Worm (Caenorhabditis elegans) whole organism, L1 larva: Measurements from ENCODE around the gene spp-24.

Experiments used
- C04F5.9 ChIP-seq: sonication (generic microtip); optimal IDR thresholded peaks from 2 replicates; lab custom pipeline; 2016; ENCODE audit warnings: missing genetic modification characterization, missing compliant biosample characterization
- C34B4.2 ChIP-seq: sonication (generic microtip); optimal IDR thresholded peaks from 2 replicates; lab custom pipeline; 2017; ENCODE audit warnings: mild to moderate bottlenecking, missing genetic modification characterization, missing compliant biosample characterization
- alr-1 ChIP-seq: fragments of 200-800 bp; sonication (Bioruptor generic); optimal IDR thresholded peaks from 2 replicates; lab custom pipeline; 2018; ENCODE audit warnings: borderline replicate concordance, mild to moderate bottlenecking, missing genetic modification characterization, missing compliant biosample characterization
- ama-1 ChIP-seq: fragments of 150-350 bp; optimal IDR thresholded peaks from 2 replicates; lab custom pipeline; 2014
- ceh-63 ChIP-seq: fragments of 200-800 bp; sonication (Bioruptor generic); optimal IDR thresholded peaks from 2 replicates; lab custom pipeline; 2018; ENCODE audit warnings: mild to moderate bottlenecking, missing genetic modification characterization, missing compliant biosample characterization
- ceh-8 ChIP-seq: fragments of 200-800 bp; sonication (Bioruptor generic); optimal IDR thresholded peaks from 2 replicates; lab custom pipeline; 2018; ENCODE audit warnings: mild to moderate bottlenecking, missing genetic modification characterization, moderate library complexity, missing compliant biosample characterization
- ceh-88 ChIP-seq: fragments of 200-800 bp; sonication (Bioruptor generic); IDR thresholded peaks from 2 replicates; pipeline ENCODE4 v1.3.6; 2022; ENCODE audit warnings: missing genetic modification characterization, missing compliant biosample characterization
- ceh-90 ChIP-seq: sonication (generic microtip); optimal IDR thresholded peaks from 2 replicates; lab custom pipeline; 2016; ENCODE audit warnings: missing genetic modification characterization, missing compliant biosample characterization
- ces-1 ChIP-seq: fragments of 150-350 bp; optimal IDR thresholded peaks from 2 replicates; lab custom pipeline; 2014; ENCODE audit warnings: missing biosample characterization, missing genetic modification reagents, missing genetic modification characterization
- dpl-1 ChIP-seq, 3 experiments: fragments of 150-350 bp in 2 of 3; sonication (generic microtip) in 1 of 3; optimal IDR thresholded peaks; 2 replicates each; lab custom pipeline; 2014 to 2017; ENCODE audit warnings: missing biosample characterization in 3 of 3, missing genetic modification characterization in 3 of 3, missing genetic modification reagents in 3 of 3
- dsc-1 ChIP-seq: sonication (generic microtip); optimal IDR thresholded peaks from 2 replicates; lab custom pipeline; 2016; ENCODE audit warnings: mild to moderate bottlenecking, missing genetic modification characterization, missing compliant biosample characterization
- efl-1 ChIP-seq, 4 experiments: fragments of 150-350 bp; optimal IDR thresholded peaks in 3 of 4; peaks in 1 of 4; 1 replicate in 1 of 4; 2 replicates in 3 of 4; lab custom pipeline; 2014; ENCODE audit warnings: missing biosample characterization in 2 of 4, missing genetic modification characterization in 2 of 4, missing genetic modification reagents in 2 of 4
- egl-27 ChIP-seq, 2 experiments: fragments of 150-350 bp in 1 of 2; sonication (generic microtip); optimal IDR thresholded peaks; 3 replicates each; lab custom pipeline; 2017 to 2018; ENCODE audit warnings: missing biosample characterization in 2 of 2, missing genetic modification characterization in 2 of 2, missing genetic modification reagents in 2 of 2
- elt-2 ChIP-seq: sonication (generic microtip); optimal IDR thresholded peaks from 2 replicates; lab custom pipeline; 2016; ENCODE audit warnings: missing genetic modification characterization, mild to moderate bottlenecking, inconsistent platforms, missing compliant biosample characterization, missing genetic modification reagents
- ets-5 ChIP-seq: fragments of 200-800 bp; sonication (Bioruptor generic); IDR thresholded peaks from 2 replicates; pipeline ENCODE4 v1.3.6; 2022; ENCODE audit warnings: missing genetic modification characterization, missing compliant biosample characterization
- fkh-4 ChIP-seq: sonication (generic microtip); optimal IDR thresholded peaks from 2 replicates; lab custom pipeline; 2016; ENCODE audit warnings: missing compliant biosample characterization, missing genetic modification characterization, borderline replicate concordance
- fkh-8 ChIP-seq: sonication (generic microtip); optimal IDR thresholded peaks from 2 replicates; lab custom pipeline; 2016; ENCODE audit warnings: mild to moderate bottlenecking, missing genetic modification characterization, missing compliant biosample characterization
- irx-1 ChIP-seq: sonication (generic microtip); optimal IDR thresholded peaks from 2 replicates; lab custom pipeline; 2016; ENCODE audit warnings: missing genetic modification characterization, missing compliant biosample characterization
- isw-1 ChIP-seq: fragments of 200-800 bp; sonication (Bioruptor generic); IDR thresholded peaks from 2 replicates; pipeline ENCODE4 v1.3.6; 2022; ENCODE audit warnings: missing genetic modification characterization, missing compliant biosample characterization
- jun-1 ChIP-seq: fragments of 150-350 bp; optimal IDR thresholded peaks from 2 replicates; lab custom pipeline; 2014; ENCODE audit warnings: missing biosample characterization, missing genetic modification reagents, missing genetic modification characterization
- lin-13 ChIP-seq: fragments of 150-350 bp; optimal IDR thresholded peaks from 2 replicates; lab custom pipeline; 2014; ENCODE audit warnings: missing biosample characterization, missing genetic modification reagents, missing genetic modification characterization
- lin-15B ChIP-seq: fragments of 150-350 bp; sonication (generic microtip); optimal IDR thresholded peaks from 3 replicates; lab custom pipeline; 2014; ENCODE audit warnings: missing biosample characterization, missing genetic modification characterization
- lin-35 ChIP-seq, 2 experiments: fragments of 150-350 bp; optimal IDR thresholded peaks; 2 replicates each; lab custom pipeline; 2014; ENCODE audit warnings: missing biosample characterization in 2 of 2, missing genetic modification characterization in 2 of 2, missing genetic modification reagents in 2 of 2
- lin-39 ChIP-seq: fragments of 150-350 bp; optimal IDR thresholded peaks from 2 replicates; lab custom pipeline; 2014; ENCODE audit warnings: missing biosample characterization, missing genetic modification reagents, missing genetic modification characterization
- lsy-2 ChIP-seq, 2 experiments: fragments of 150-350 bp; optimal IDR thresholded peaks; 2 replicates each; lab custom pipeline; 2014; ENCODE audit warnings: missing biosample characterization in 2 of 2, missing genetic modification characterization in 2 of 2
- mdl-1 ChIP-seq, 2 experiments: fragments of 150-350 bp; optimal IDR thresholded peaks; 2 replicates each; lab custom pipeline; 2014 to 2017; ENCODE audit warnings: missing biosample characterization in 2 of 2, missing genetic modification characterization in 2 of 2, inconsistent platforms in 1 of 2
- nhr-11 ChIP-seq: fragments of 150-350 bp; optimal IDR thresholded peaks from 2 replicates; lab custom pipeline; 2014; ENCODE audit warnings: missing biosample characterization, missing genetic modification characterization
- nhr-19 ChIP-seq: fragments of 200-800 bp; sonication (Bioruptor generic); conservative IDR thresholded peaks from 2 replicates; pipeline ENCODE4 v1.3.6; 2022; ENCODE audit warnings: missing genetic modification characterization, missing compliant biosample characterization
- nhr-20 ChIP-seq: sonication (generic microtip); optimal IDR thresholded peaks from 2 replicates; lab custom pipeline; 2016; ENCODE audit warnings: mild to moderate bottlenecking, missing genetic modification characterization, missing compliant biosample characterization
- nhr-237 ChIP-seq: fragments of 150-350 bp; optimal IDR thresholded peaks from 2 replicates; lab custom pipeline; 2014; ENCODE audit warnings: missing biosample characterization, missing genetic modification characterization
- nhr-28 ChIP-seq: fragments of 150-350 bp; optimal IDR thresholded peaks from 2 replicates; lab custom pipeline; 2014; ENCODE audit warnings: missing biosample characterization, missing genetic modification characterization
- nhr-85 ChIP-seq: sonication (generic microtip); peaks from one replicate; lab custom pipeline; 2016; ENCODE audit warnings: missing genetic modification characterization, inconsistent platforms, missing compliant biosample characterization
- nhr-90 ChIP-seq: sonication (generic microtip); optimal IDR thresholded peaks from 2 replicates; lab custom pipeline; 2016; ENCODE audit warnings: mild to moderate bottlenecking, missing genetic modification characterization, missing compliant biosample characterization; ENCODE audit not compliant: poor library complexity
- pag-3 ChIP-seq: sonication (generic microtip); optimal IDR thresholded peaks from 2 replicates; lab custom pipeline; 2017; ENCODE audit warnings: missing genetic modification characterization, mild to moderate bottlenecking, missing compliant biosample characterization, antibody characterized with exemption, borderline replicate concordance; ENCODE audit not compliant: insufficient read depth
- pqm-1 ChIP-seq: sonication (generic microtip); optimal IDR thresholded peaks from 3 replicates; lab custom pipeline; 2017; ENCODE audit warnings: missing biosample characterization, missing genetic modification characterization
- snpc-4 ChIP-seq: fragments of 150-350 bp; optimal IDR thresholded peaks from 2 replicates; lab custom pipeline; 2014; ENCODE audit warnings: missing biosample characterization, missing genetic modification characterization
- snu-23 ChIP-seq: sonication (generic microtip); optimal IDR thresholded peaks from 2 replicates; lab custom pipeline; 2016; ENCODE audit warnings: missing genetic modification characterization, missing compliant biosample characterization
- sox-4 ChIP-seq: sonication (generic microtip); optimal IDR thresholded peaks from 2 replicates; lab custom pipeline; 2016; ENCODE audit warnings: missing genetic modification characterization, missing compliant biosample characterization
- unc-130 ChIP-seq: fragments of 150-350 bp; optimal IDR thresholded peaks from 2 replicates; lab custom pipeline; 2017; ENCODE audit warnings: missing biosample characterization, missing genetic modification characterization, inconsistent platforms
- unc-62 ChIP-seq: fragments of 150-350 bp; optimal IDR thresholded peaks from 2 replicates; lab custom pipeline; 2014; ENCODE audit warnings: missing biosample characterization, missing genetic modification reagents, missing genetic modification characterization
- unc-86 ChIP-seq: sonication (generic microtip); optimal IDR thresholded peaks from 2 replicates; lab custom pipeline; 2016; ENCODE audit warnings: missing genetic modification characterization, missing compliant biosample characterization
- unc-98 ChIP-seq: fragments of 200-800 bp; sonication (Bioruptor generic); IDR thresholded peaks from 2 replicates; pipeline ENCODE4 v1.3.6; 2022; ENCODE audit warnings: missing genetic modification characterization, missing compliant biosample characterization
- xbp-1 ChIP-seq: sonication (generic microtip); optimal IDR thresholded peaks from 2 replicates; lab custom pipeline; 2016; ENCODE audit warnings: missing genetic modification characterization, missing compliant biosample characterization
- ztf-4 ChIP-seq: fragments of 150-350 bp; optimal IDR thresholded peaks from 2 replicates; lab custom pipeline; 2014; ENCODE audit warnings: missing biosample characterization, missing genetic modification characterization

spp-24 gene

DNA sequence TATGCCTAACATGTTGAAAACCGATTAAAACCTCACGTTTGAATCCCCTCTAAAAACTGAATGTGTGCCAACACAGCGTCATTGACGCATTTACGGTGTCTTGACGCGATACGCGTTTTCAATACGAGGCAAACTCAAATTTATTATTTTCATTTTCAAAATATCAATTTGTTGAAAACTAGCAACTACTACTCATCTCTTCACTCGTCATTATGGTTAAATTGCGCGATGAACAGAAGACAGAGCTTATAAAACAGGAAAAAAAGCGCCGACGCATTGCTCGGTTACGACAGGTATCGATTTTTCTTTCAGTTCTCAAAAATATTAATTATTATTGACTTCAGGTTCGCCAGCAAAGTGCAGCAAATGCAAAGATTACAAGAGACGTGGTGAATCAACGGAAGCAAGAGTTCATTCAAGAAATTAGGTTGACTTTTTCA is 14.8 kb downstream of the spp-24 start, which contains the start of gene enee-1 (continued):
- peak; percentile 86 for TF ChIP-seq isw-1 (GFP tag; lab: Robert Waterston, UW)
- peak; percentile 56 for TF ChIP-seq nhr-11 (tag; lab: Kevin White, UChicago)
- TF ChIP-seq snu-23 (GFP tag; lab: Kevin White, UChicago), result peak; percentile 91
- no peak for TF ChIP-seq pqm-1
- TF ChIP-seq ceh-88 (GFP tag; lab: Robert Waterston, UW), result peak; percentile 72
- TF ChIP-seq nhr-28, result no peak
- peak; percentile 82 for TF ChIP-seq irx-1 (tag; lab: Kevin White, UChicago)
- peak; percentile 89 for TF ChIP-seq lin-39 (tag; lab: Kevin White, UChicago)
- no peak for TF ChIP-seq ceh-63 (GFP tag; lab: Kevin White, UChicago)
- TF ChIP-seq lin-13 (GFP tag; lab: Kevin White, UChicago), result peak; percentile 90
- peak; percentile 61 for TF ChIP-seq snpc-4 (tag; lab: Kevin White, UChicago)
- peak; percentile 89 for TF ChIP-seq ztf-4 (tag; lab: Kevin White, UChicago)
- peak; percentile 84 for TF ChIP-seq unc-86 (tag; lab: Kevin White, UChicago)
- no peak for TF ChIP-seq egl-27 (tag; optimal IDR thresholded peaks at IDR 0.05; lab: Kevin White, UChicago)
- peak; percentile 98 to 100 for TF ChIP-seq lin-35 (GFP tag; optimal IDR thresholded peaks at IDR 0.05; lab: Kevin White, UChicago)
- peak; percentile 72 for TF ChIP-seq C04F5.9 (tag; lab: Kevin White, UChicago)
- peak; percentile 50 for TF ChIP-seq fkh-4 (tag; lab: Kevin White, UChicago)
- peak; percentile 86 for TF ChIP-seq jun-1 (tag; lab: Kevin White, UChicago)
- peak; percentile 84 for TF ChIP-seq nhr-19 (GFP tag; lab: Robert Waterston, UW)
- peak; percentile 43 for TF ChIP-seq sox-4 (tag; lab: Kevin White, UChicago)
- peak; percentile 95 to 99 (median 98) for TF ChIP-seq dpl-1 (GFP tag; optimal IDR thresholded peaks at IDR 0.05; lab: Kevin White, UChicago)
- TF ChIP-seq ceh-8 (GFP tag; lab: Kevin White, UChicago), result no peak
- peak; percentile 94 for TF ChIP-seq ama-1
- no peak for TF ChIP-seq alr-1 (tag; lab: Kevin White, UChicago)
- TF ChIP-seq nhr-85 (tag; lab: Kevin White, UChicago), result peak; percentile 87
- TF ChIP-seq ets-5 (GFP tag; lab: Robert Waterston, UW), result 0 out of 2 replicates have a peak, but pooled peaks have one; percentile 83
- TF ChIP-seq unc-62 (GFP tag; lab: Kevin White, UChicago), result no peak
- no peak for TF ChIP-seq pag-3
- no peak for TF ChIP-seq ceh-90 (tag; lab: Kevin White, UChicago)
- peak; percentile 82 for TF ChIP-seq xbp-1
- TF ChIP-seq efl-1 (optimal IDR thresholded peaks at IDR 0.05; lab: Kevin White, UChicago), result peak; percentile 85 to 96
- TF ChIP-seq efl-1 (GFP tag; optimal IDR thresholded peaks at IDR 0.05 in 1 of 2; lab: Kevin White, UChicago), result peak; percentile 98 to 100
- peak; percentile 87 for TF ChIP-seq fkh-8
- TF ChIP-seq dsc-1, result peak; percentile 88
- TF ChIP-seq nhr-90 (tag; lab: Kevin White, UChicago), result peak; percentile 72
- TF ChIP-seq nhr-237 (tag; lab: Kevin White, UChicago), result peak; percentile 22
- TF ChIP-seq ces-1 (GFP tag; lab: Kevin White, UChicago), result no peak
- peak; percentile 89 to 95 for TF ChIP-seq lsy-2 (tag; optimal IDR thresholded peaks at IDR 0.05; lab: Kevin White, UChicago)
- TF ChIP-seq unc-98 (GFP tag; lab: Robert Waterston, UW), result no peak
- peak; percentile 83 for TF ChIP-seq lin-15B
- peak; percentile 76 for TF ChIP-seq unc-130 (tag; lab: Kevin White, UChicago)
- TF ChIP-seq mdl-1 (tag; optimal IDR thresholded peaks at IDR 0.05; lab: Kevin White, UChicago), result peak in 1 of 2 experiments; percentile 80
- peak; percentile 45 for TF ChIP-seq elt-2 (tag; lab: Kevin White, UChicago)
- peak; percentile 26 for TF ChIP-seq C34B4.2 (tag; lab: Kevin White, UChicago)
- TF ChIP-seq nhr-20 (tag; lab: Kevin White, UChicago), result peak; percentile 81
- TF ChIP-seq, all 84 proteins: peak for 61
